Worm (Caenorhabditis elegans): ENCODE data around the gene F38A1.11.

DNA sequence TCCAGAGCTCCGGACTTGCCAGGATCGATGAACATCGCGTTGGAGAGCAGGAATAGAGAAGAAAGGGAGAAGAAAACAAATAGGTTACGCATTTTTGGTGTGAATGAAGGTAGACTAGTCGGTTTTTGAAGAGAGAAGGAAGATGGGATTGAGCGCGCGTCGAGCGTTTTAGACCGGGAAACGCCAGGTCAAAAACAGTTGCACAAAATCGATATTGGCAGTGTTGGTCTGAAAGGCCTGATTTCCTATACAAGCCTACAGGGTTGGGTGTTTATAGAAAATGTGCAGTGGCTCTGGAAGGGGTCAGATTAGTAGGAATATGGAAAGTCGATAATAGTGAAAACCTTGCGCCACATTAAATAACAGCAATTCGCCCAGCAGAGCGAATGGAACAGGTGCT is 42.3 kb upstream of the F38A1.11 start, which contains the start of gene dsl-2:
- no peak for TF ChIP-seq dao-5 (tag; optimal IDR thresholded peaks at IDR 0.05)
- no peak for TF ChIP-seq him-1 (tag; optimal IDR thresholded peaks at IDR 0.05)
- TF ChIP-seq W03F9.2 (tag; optimal IDR thresholded peaks at IDR 0.05), result no peak

Measured in whole organism, L4/young adult.